Worm (Caenorhabditis elegans) whole organism, L1 larva: ENCODE measurements around the gene math-38.

ENCODE experiments used
- C16A3.4 ChIP-seq: fragments of 150-350 bp; optimal IDR thresholded peaks from 2 replicates; lab custom pipeline; 2014; ENCODE audit warnings: missing biosample characterization, missing genetic modification characterization
- C34B4.2 ChIP-seq: sonication (generic microtip); optimal IDR thresholded peaks from 2 replicates; lab custom pipeline; 2017; ENCODE audit warnings: mild to moderate bottlenecking, missing genetic modification characterization, missing compliant biosample characterization
- aha-1 ChIP-seq: fragments of 150-350 bp; optimal IDR thresholded peaks from 2 replicates; lab custom pipeline; 2014; ENCODE audit warnings: missing biosample characterization, missing genetic modification characterization
- aly-2 ChIP-seq: fragments of 150-350 bp; optimal IDR thresholded peaks from 2 replicates; lab custom pipeline; 2014; ENCODE audit warnings: missing biosample characterization, missing genetic modification characterization
- ama-1 ChIP-seq: fragments of 150-350 bp; optimal IDR thresholded peaks from 2 replicates; lab custom pipeline; 2014
- blmp-1 ChIP-seq: fragments of 150-350 bp; optimal IDR thresholded peaks from 2 replicates; lab custom pipeline; 2014; ENCODE audit warnings: missing biosample characterization, missing genetic modification characterization
- ceh-63 ChIP-seq: fragments of 200-800 bp; sonication (Bioruptor generic); optimal IDR thresholded peaks from 2 replicates; lab custom pipeline; 2018; ENCODE audit warnings: mild to moderate bottlenecking, missing genetic modification characterization, missing compliant biosample characterization
- ceh-82 ChIP-seq, 3 experiments: fragments of 150-350 bp in 1 of 3; sonication (generic microtip) in 2 of 3; optimal IDR thresholded peaks; 2 replicates each; lab custom pipeline; 2014 to 2017; ENCODE audit warnings: missing biosample characterization in 3 of 3, missing genetic modification characterization in 3 of 3
- ceh-88 ChIP-seq: fragments of 200-800 bp; sonication (Bioruptor generic); IDR thresholded peaks from 2 replicates; pipeline ENCODE4 v1.3.6; 2022; ENCODE audit warnings: missing genetic modification characterization, missing compliant biosample characterization
- ces-1 ChIP-seq: fragments of 150-350 bp; optimal IDR thresholded peaks from 2 replicates; lab custom pipeline; 2014; ENCODE audit warnings: missing biosample characterization, missing genetic modification reagents, missing genetic modification characterization
- egl-27 ChIP-seq, 2 experiments: fragments of 150-350 bp in 1 of 2; sonication (generic microtip); optimal IDR thresholded peaks; 3 replicates each; lab custom pipeline; 2017 to 2018; ENCODE audit warnings: missing biosample characterization in 2 of 2, missing genetic modification characterization in 2 of 2, missing genetic modification reagents in 2 of 2
- elt-2 ChIP-seq: sonication (generic microtip); optimal IDR thresholded peaks from 2 replicates; lab custom pipeline; 2016; ENCODE audit warnings: missing genetic modification characterization, mild to moderate bottlenecking, inconsistent platforms, missing compliant biosample characterization, missing genetic modification reagents
- elt-3 ChIP-seq, 6 experiments: fragments of 150-350 bp in 1 of 6; sonication (generic microtip); optimal IDR thresholded peaks; 2 replicates each; lab custom pipeline; 2017 to 2018; ENCODE audit warnings: missing biosample characterization in 6 of 6, missing genetic modification characterization in 6 of 6, inconsistent platforms in 1 of 6
- fkh-10 ChIP-seq: sonication (generic microtip); optimal IDR thresholded peaks from 2 replicates; lab custom pipeline; 2017; ENCODE audit warnings: missing biosample characterization, missing genetic modification reagents, missing genetic modification characterization
- fkh-8 ChIP-seq: sonication (generic microtip); optimal IDR thresholded peaks from 2 replicates; lab custom pipeline; 2016; ENCODE audit warnings: mild to moderate bottlenecking, missing genetic modification characterization, missing compliant biosample characterization
- fos-1 ChIP-seq: fragments of 150-350 bp; optimal IDR thresholded peaks from 2 replicates; lab custom pipeline; 2014; ENCODE audit warnings: missing biosample characterization, missing genetic modification characterization
- grh-1 ChIP-seq: fragments of 200-800 bp; sonication (Bioruptor generic); IDR thresholded peaks from 2 replicates; pipeline ENCODE4 v1.3.6; 2022; ENCODE audit warnings: missing genetic modification reagents, missing genetic modification characterization, missing compliant biosample characterization
- hlh-4 ChIP-seq: sonication (generic microtip); optimal IDR thresholded peaks from 2 replicates; lab custom pipeline; 2016; ENCODE audit warnings: mild to moderate bottlenecking, missing genetic modification characterization, missing compliant biosample characterization
- hpl-2 ChIP-seq: fragments of 150-350 bp; optimal IDR thresholded peaks from 2 replicates; lab custom pipeline; 2014; ENCODE audit warnings: missing biosample characterization, missing genetic modification reagents, missing genetic modification characterization
- jun-1 ChIP-seq: fragments of 150-350 bp; optimal IDR thresholded peaks from 2 replicates; lab custom pipeline; 2014; ENCODE audit warnings: missing biosample characterization, missing genetic modification reagents, missing genetic modification characterization
- lin-13 ChIP-seq: fragments of 150-350 bp; optimal IDR thresholded peaks from 2 replicates; lab custom pipeline; 2014; ENCODE audit warnings: missing biosample characterization, missing genetic modification reagents, missing genetic modification characterization
- lin-35 ChIP-seq, 2 experiments: fragments of 150-350 bp; optimal IDR thresholded peaks; 2 replicates each; lab custom pipeline; 2014; ENCODE audit warnings: missing biosample characterization in 2 of 2, missing genetic modification characterization in 2 of 2, missing genetic modification reagents in 2 of 2
- lin-39 ChIP-seq: fragments of 150-350 bp; optimal IDR thresholded peaks from 2 replicates; lab custom pipeline; 2014; ENCODE audit warnings: missing biosample characterization, missing genetic modification reagents, missing genetic modification characterization
- nhr-11 ChIP-seq: fragments of 150-350 bp; optimal IDR thresholded peaks from 2 replicates; lab custom pipeline; 2014; ENCODE audit warnings: missing biosample characterization, missing genetic modification characterization
- nhr-19 ChIP-seq: fragments of 200-800 bp; sonication (Bioruptor generic); conservative IDR thresholded peaks from 2 replicates; pipeline ENCODE4 v1.3.6; 2022; ENCODE audit warnings: missing genetic modification characterization, missing compliant biosample characterization
- nhr-20 ChIP-seq: sonication (generic microtip); optimal IDR thresholded peaks from 2 replicates; lab custom pipeline; 2016; ENCODE audit warnings: mild to moderate bottlenecking, missing genetic modification characterization, missing compliant biosample characterization
- nhr-47 ChIP-seq: sonication (generic microtip); optimal IDR thresholded peaks from 2 replicates; lab custom pipeline; 2016; ENCODE audit warnings: mild to moderate bottlenecking, missing genetic modification characterization, moderate library complexity, missing compliant biosample characterization
- nhr-77 ChIP-seq: fragments of 150-350 bp; optimal IDR thresholded peaks from 2 replicates; lab custom pipeline; 2014; ENCODE audit warnings: missing biosample characterization, missing genetic modification characterization
- nhr-85 ChIP-seq: sonication (generic microtip); peaks from one replicate; lab custom pipeline; 2016; ENCODE audit warnings: missing genetic modification characterization, inconsistent platforms, missing compliant biosample characterization
- nhr-90 ChIP-seq: sonication (generic microtip); optimal IDR thresholded peaks from 2 replicates; lab custom pipeline; 2016; ENCODE audit warnings: mild to moderate bottlenecking, missing genetic modification characterization, missing compliant biosample characterization; ENCODE audit not compliant: poor library complexity
- pag-3 ChIP-seq: sonication (generic microtip); optimal IDR thresholded peaks from 2 replicates; lab custom pipeline; 2017; ENCODE audit warnings: missing genetic modification characterization, mild to moderate bottlenecking, missing compliant biosample characterization, antibody characterized with exemption, borderline replicate concordance; ENCODE audit not compliant: insufficient read depth
- pqm-1 ChIP-seq: sonication (generic microtip); optimal IDR thresholded peaks from 3 replicates; lab custom pipeline; 2017; ENCODE audit warnings: missing biosample characterization, missing genetic modification characterization
- skn-1 ChIP-seq: fragments of 150-350 bp; optimal IDR thresholded peaks from 2 replicates; lab custom pipeline; 2014; ENCODE audit warnings: missing biosample characterization, missing genetic modification characterization
- sup-37 ChIP-seq: fragments of 200-800 bp; sonication (Bioruptor generic); optimal IDR thresholded peaks from 2 replicates; lab custom pipeline; 2018; ENCODE audit warnings: mild to moderate bottlenecking, missing genetic modification characterization, missing compliant biosample characterization
- swsn-7 ChIP-seq: sonication (generic microtip); optimal IDR thresholded peaks from 2 replicates; lab custom pipeline; 2016; ENCODE audit warnings: missing genetic modification characterization, missing compliant biosample characterization
- tlp-1 ChIP-seq: fragments of 150-350 bp; optimal IDR thresholded peaks from 2 replicates; lab custom pipeline; 2014; ENCODE audit warnings: missing biosample characterization, missing genetic modification characterization
- unc-62 ChIP-seq: fragments of 150-350 bp; optimal IDR thresholded peaks from 2 replicates; lab custom pipeline; 2014; ENCODE audit warnings: missing biosample characterization, missing genetic modification reagents, missing genetic modification characterization
- unc-86 ChIP-seq: sonication (generic microtip); optimal IDR thresholded peaks from 2 replicates; lab custom pipeline; 2016; ENCODE audit warnings: missing genetic modification characterization, missing compliant biosample characterization
- unc-98 ChIP-seq: fragments of 200-800 bp; sonication (Bioruptor generic); IDR thresholded peaks from 2 replicates; pipeline ENCODE4 v1.3.6; 2022; ENCODE audit warnings: missing genetic modification characterization, missing compliant biosample characterization
- xbp-1 ChIP-seq: sonication (generic microtip); optimal IDR thresholded peaks from 2 replicates; lab custom pipeline; 2016; ENCODE audit warnings: missing genetic modification characterization, missing compliant biosample characterization
- zag-1 ChIP-seq: fragments of 150-350 bp; optimal IDR thresholded peaks from 2 replicates; lab custom pipeline; 2014; ENCODE audit warnings: missing biosample characterization, missing genetic modification characterization
- zip-4 ChIP-seq: fragments of 200-800 bp; sonication (Bioruptor generic); optimal IDR thresholded peaks from 2 replicates; lab custom pipeline; 2018; ENCODE audit warnings: mild to moderate bottlenecking, missing genetic modification characterization, moderate library complexity, missing compliant biosample characterization
- ztf-4 ChIP-seq: fragments of 150-350 bp; optimal IDR thresholded peaks from 2 replicates; lab custom pipeline; 2014; ENCODE audit warnings: missing biosample characterization, missing genetic modification characterization

Gene math-38

DNA sequence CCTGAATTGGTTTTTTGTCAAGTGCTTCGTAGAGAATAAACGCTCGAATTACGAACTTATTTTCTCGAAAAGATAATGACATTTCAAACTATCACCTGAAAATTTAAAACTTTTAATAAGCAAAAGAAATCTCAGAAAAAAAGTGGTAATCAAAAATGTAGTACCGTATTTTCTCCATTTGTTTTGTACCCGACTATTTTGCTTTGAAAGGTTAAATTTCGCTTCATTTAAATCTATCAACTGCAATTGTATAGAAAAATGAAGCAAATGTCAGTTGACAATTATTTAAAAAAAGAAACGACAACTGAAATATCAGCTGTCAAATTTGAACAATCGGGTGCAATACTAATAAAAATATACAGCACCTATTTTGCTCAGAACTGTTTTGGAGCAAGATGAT lies 41.4 kb upstream of the math-38 start, which contains the start of gene fbxa-158 (continued):
- TF ChIP-seq skn-1 (tag; lab: Kevin White, UChicago), result no peak
- no peak for TF ChIP-seq unc-86

DNA sequence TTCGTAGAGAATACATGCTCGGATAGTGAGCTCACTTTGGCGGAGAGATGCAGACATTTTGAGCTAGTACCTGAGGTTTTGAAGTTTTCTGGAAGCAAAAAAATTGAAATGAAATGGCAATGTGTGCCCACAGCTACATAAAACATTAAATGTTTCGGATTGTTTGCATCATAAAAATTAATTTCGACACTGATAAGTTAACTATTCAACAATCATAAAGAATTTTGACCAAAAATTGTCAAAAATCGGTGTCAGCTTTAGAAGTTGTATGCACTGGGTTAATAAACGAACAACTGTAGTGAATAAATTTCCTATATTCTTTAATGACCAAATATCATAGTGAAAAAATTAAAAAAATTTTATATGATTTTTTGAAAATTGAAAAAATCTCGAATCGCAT lies 39.2 kb upstream of the math-38 start, which contains the start of gene fbxa-166:
Gene fbxa-166 (minus strand): TSS at position 101 of the 400 bp plus-strand sequence.
- TF ChIP-seq fos-1 (tag; lab: Kevin White, UChicago) (no peak), sup-37 (no peak), grh-1 (GFP tag; lab: Robert Waterston, UW) (no peak), xbp-1 (no peak), pag-3 (tag; lab: Kevin White, UChicago) (no peak), egl-27 (tag; optimal IDR thresholded peaks at IDR 0.05; lab: Kevin White, UChicago) (no peak), nhr-11 (tag; lab: Kevin White, UChicago) (no peak), nhr-77 (tag; lab: Kevin White, UChicago) (no peak), zip-4 (GFP tag; lab: Kevin White, UChicago) (no peak), nhr-47 (no peak), ces-1 (no peak)
- TF ChIP-seq, all 84 proteins: peak for 0

DNA sequence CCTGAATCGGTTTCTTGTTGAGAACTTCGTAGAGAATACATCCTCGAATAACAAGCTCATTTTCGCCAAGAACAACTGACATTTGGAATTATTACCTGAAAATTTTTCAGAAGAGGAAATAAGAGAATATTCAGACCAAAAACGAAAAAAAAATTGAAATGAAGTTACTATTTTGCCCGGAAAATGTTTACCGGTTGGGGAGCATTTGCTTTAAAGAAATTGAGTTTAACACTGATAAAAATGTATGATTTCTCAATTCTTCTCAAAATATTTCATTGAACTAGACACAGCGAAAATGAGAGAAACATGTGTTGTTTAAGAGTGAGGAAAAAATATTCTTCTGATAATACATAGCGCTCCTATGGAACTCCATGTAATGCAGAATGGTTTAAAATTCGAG lies 36.6 kb upstream of the math-38 start, which contains the start of gene fbxa-165:
Gene fbxa-165 (minus strand): TSS at position 101 of the 400 bp plus-strand sequence.
- no peak for TF ChIP-seq sup-37
- TF ChIP-seq ceh-82 (tag; optimal IDR thresholded peaks at IDR 0.05; lab: Kevin White, UChicago), result no peak
- TF ChIP-seq unc-86, result no peak
- no peak for TF ChIP-seq ces-1
- no peak for TF ChIP-seq elt-3 (tag; optimal IDR thresholded peaks at IDR 0.05; lab: Kevin White, UChicago)
- no peak for TF ChIP-seq pag-3 (tag; lab: Kevin White, UChicago)
- no peak for TF ChIP-seq unc-98 (GFP tag; lab: Robert Waterston, UW)
- no peak for TF ChIP-seq C34B4.2 (tag; lab: Kevin White, UChicago)
- TF ChIP-seq hpl-2 (GFP tag; lab: Kevin White, UChicago), result no peak
- TF ChIP-seq hlh-4 (tag; lab: Kevin White, UChicago), result no peak
- TF ChIP-seq nhr-20 (tag; lab: Kevin White, UChicago), result no peak
- no peak for TF ChIP-seq nhr-77 (tag; lab: Kevin White, UChicago)
- no peak for TF ChIP-seq swsn-7 (tag; lab: Kevin White, UChicago)
- no peak for TF ChIP-seq skn-1 (tag; lab: Kevin White, UChicago)
- TF ChIP-seq, all 84 proteins: peak for 0

DNA sequence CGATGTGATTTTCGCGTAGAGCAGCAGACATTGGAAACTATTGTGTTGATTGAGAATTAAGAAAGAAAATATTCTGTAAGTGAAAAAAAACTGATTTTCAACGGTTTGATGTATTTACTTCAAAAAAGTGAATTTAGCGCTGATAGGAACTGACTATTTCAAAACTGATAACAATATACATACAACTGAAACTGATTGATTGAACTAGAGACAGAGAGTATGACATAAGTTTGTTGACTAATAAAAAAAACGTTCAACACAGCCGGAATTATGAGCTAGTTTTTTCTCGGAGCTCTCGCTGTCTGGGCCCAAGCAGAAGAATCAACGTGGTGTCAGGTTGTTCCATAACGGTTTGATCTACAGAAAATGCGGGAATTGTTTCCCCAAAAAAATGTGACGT lies 34.2 kb upstream of the math-38 start, which contains the start of gene fbxa-164:
Gene fbxa-164 (minus strand): TSS at position 101 of the 400 bp plus-strand sequence.
- no peak for TF ChIP-seq grh-1 (GFP tag; lab: Robert Waterston, UW)
- TF ChIP-seq aly-2, result no peak
- no peak for TF ChIP-seq nhr-85
- TF ChIP-seq pqm-1 (tag; lab: Kevin White, UChicago), result no peak
- TF ChIP-seq ama-1 (lab: Kevin White, UChicago), result no peak
- TF ChIP-seq aha-1 (tag; lab: Kevin White, UChicago), result no peak
- TF ChIP-seq zag-1 (tag; lab: Kevin White, UChicago), result no peak
- TF ChIP-seq C16A3.4 (tag; lab: Kevin White, UChicago), result no peak
- no peak for TF ChIP-seq lin-39 (tag; lab: Kevin White, UChicago)

DNA sequence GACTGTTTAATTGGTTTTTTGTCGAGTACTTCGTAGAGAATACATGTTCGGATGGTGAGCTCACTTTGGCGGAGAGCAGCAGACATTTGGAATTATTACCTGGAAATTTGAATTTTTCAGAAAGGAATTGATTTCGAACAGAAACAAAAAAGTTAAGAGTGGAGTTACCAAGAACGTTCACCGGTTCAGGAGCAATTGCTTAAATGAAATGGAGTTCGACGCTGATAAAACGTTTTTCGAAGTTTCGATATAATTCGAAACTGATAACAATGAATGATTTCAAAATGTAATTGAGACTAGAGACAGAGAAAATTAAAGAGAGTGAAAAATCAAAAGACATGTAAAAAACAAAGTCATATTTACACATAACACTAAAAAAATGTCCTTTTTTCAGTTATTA lies 30.8 kb upstream of the math-38 start, which contains the start of gene fbxa-163:
Gene fbxa-163 (minus strand): TSS at position 101 of the 400 bp plus-strand sequence.
- no peak for TF ChIP-seq nhr-90 (tag; lab: Kevin White, UChicago)
- no peak for TF ChIP-seq unc-98 (GFP tag; lab: Robert Waterston, UW)
- no peak for TF ChIP-seq ceh-63

DNA sequence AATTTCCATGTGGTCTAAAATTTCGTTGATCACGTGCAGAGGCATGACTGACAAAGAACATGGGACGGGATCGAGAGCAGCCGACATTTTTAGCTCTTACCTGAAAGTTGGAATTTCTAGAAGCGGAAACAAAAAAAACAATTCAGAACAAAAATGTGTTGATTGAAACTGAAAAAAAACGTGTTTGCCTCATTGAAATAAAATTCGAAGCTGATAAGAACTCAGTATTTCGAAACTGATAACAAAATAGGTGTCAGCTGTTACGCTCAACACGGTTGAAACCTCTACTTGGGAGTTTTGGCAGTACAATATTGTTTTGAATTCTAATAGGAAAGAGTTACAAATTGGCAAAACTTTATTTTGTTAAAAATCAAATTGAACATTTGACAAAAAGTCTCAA lies 29.1 kb upstream of the math-38 start:
- TF ChIP-seq fkh-8 (tag; lab: Kevin White, UChicago), result no peak
- no peak for TF ChIP-seq ceh-88 (GFP tag; lab: Robert Waterston, UW)
- no peak for TF ChIP-seq fkh-10 (GFP tag; lab: Kevin White, UChicago)
- no peak for TF ChIP-seq unc-62 (GFP tag; lab: Kevin White, UChicago)
- TF ChIP-seq nhr-19 (GFP tag; lab: Robert Waterston, UW), result no peak
- no peak for TF ChIP-seq lin-13
- TF ChIP-seq ceh-63, result no peak
- TF ChIP-seq lin-35 (GFP tag; optimal IDR thresholded peaks at IDR 0.05; lab: Kevin White, UChicago), result peak in 1 of 2 experiments; percentile 33
- no peak for TF ChIP-seq xbp-1
- TF ChIP-seq ztf-4 (tag; lab: Kevin White, UChicago), result no peak
- TF ChIP-seq fos-1 (tag; lab: Kevin White, UChicago), result no peak
- no peak for TF ChIP-seq zip-4 (GFP tag; lab: Kevin White, UChicago)
- TF ChIP-seq sup-37, result no peak
- no peak for TF ChIP-seq lin-39 (tag; lab: Kevin White, UChicago)
- TF ChIP-seq jun-1 (tag; lab: Kevin White, UChicago), result no peak
- TF ChIP-seq blmp-1 (tag; lab: Kevin White, UChicago), result no peak
- TF ChIP-seq elt-2, result peak; percentile 82
- peak; percentile 4 for TF ChIP-seq tlp-1
